Worm (Caenorhabditis elegans): ENCODE data around the gene srd-11.
A peak's percentile ranks its signal among the peaks of the same experiment; 100 is the strongest.

srd-11 gene

DNA sequence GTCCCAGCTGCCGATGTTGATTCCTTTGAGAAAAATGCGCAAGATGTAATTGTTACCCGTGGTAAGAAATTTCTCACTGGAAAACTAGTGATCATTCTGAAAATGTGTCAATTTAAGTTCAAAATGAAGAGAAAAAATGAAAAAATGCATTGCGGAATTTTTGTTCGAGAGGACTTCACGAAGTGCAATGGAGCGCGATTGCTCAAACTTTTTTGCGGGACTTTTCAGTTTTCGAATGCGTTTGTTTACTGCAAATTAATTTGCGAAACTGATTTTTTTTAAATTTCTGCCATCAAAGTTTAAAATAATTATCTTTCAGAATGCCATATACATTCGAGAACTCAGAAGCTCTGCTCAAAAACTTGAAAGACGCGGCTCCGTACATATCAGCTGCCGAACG is 51.1 kb downstream of the srd-11 start, which contains the start of the genes nuaf-1 and bir-2:
nuaf-1 (minus strand) TSS at position 98 of the 400 bp plus-strand sequence.
bir-2 (plus strand) TSS at position 318 of the 400 bp plus-strand sequence.
- TF ChIP-seq ceh-31 (tag; optimal IDR thresholded peaks at IDR 0.05) (peak; percentile 11), madf-2 (tag; optimal IDR thresholded peaks at IDR 0.05) (no peak)
